Worm (Caenorhabditis elegans): ENCODE results near the gene mtrr-1.

- TF ChIP-seq scrt-1 (GFP tag; IDR thresholded peaks at IDR 0.05) (no peak), hmbx-1 (tag; optimal IDR thresholded peaks at IDR 0.05) (no peak)
Measured at ce11 chrII:9271285-9271684, 14.5 kb upstream of the mtrr-1 start.

All from whole organism, early embryonic.